Fruit fly (Drosophila melanogaster) whole organism, adult: Measurements from ENCODE around the gene ClpX.

Source experiments
- CG11617 ChIP-seq: fragments of 200-800 bp; sonication (Bioruptor generic); optimal IDR thresholded peaks from 2 replicates; lab custom pipeline; 2017; ENCODE audit warnings: mild to moderate bottlenecking, missing biosample characterization, missing genetic modification reagents, missing genetic modification characterization
- CG12768 ChIP-seq: fragments of 200-800 bp; sonication (Bioruptor generic); optimal IDR thresholded peaks from 2 replicates; lab custom pipeline; 2017; ENCODE audit warnings: missing biosample characterization, missing genetic modification characterization, mild to moderate bottlenecking, moderate library complexity, missing genetic modification reagents
- CG14711 ChIP-seq: fragments of 200-800 bp; sonication (Bioruptor generic); optimal IDR thresholded peaks from 2 replicates; lab custom pipeline; 2018; ENCODE audit warnings: missing biosample characterization, mild to moderate bottlenecking, missing genetic modification characterization, moderate library complexity
- CG1620 ChIP-seq: fragments of 200-800 bp; sonication (Bioruptor generic); optimal IDR thresholded peaks from 2 replicates; lab custom pipeline; 2016; ENCODE audit warnings: missing biosample characterization, missing genetic modification characterization
- CG33017 ChIP-seq: fragments of 200-800 bp; sonication (Bioruptor generic); optimal IDR thresholded peaks from 2 replicates; lab custom pipeline; 2018; ENCODE audit warnings: missing biosample characterization, mild to moderate bottlenecking, missing genetic modification characterization, moderate library complexity
- CG5204 ChIP-seq: fragments of 200-800 bp; sonication (Bioruptor generic); optimal IDR thresholded peaks from 2 replicates; lab custom pipeline; 2016; ENCODE audit warnings: missing biosample characterization, missing genetic modification characterization
- CG7045 ChIP-seq: fragments of 200-800 bp; sonication (Bioruptor generic); optimal IDR thresholded peaks from 2 replicates; lab custom pipeline; 2017; ENCODE audit warnings: missing biosample characterization, mild to moderate bottlenecking, missing genetic modification characterization
- CG7101 ChIP-seq: fragments of 200-800 bp; sonication (Bioruptor generic); optimal IDR thresholded peaks from 2 replicates; lab custom pipeline; 2018; ENCODE audit warnings: missing biosample characterization, mild to moderate bottlenecking, missing genetic modification characterization, moderate library complexity
- Clk ChIP-seq: fragments of 200-800 bp; sonication (Bioruptor generic); optimal IDR thresholded peaks from 2 replicates; lab custom pipeline; 2017; ENCODE audit warnings: missing biosample characterization, missing genetic modification characterization
- Crg-1 ChIP-seq: fragments of 200-800 bp; sonication (Bioruptor generic); optimal IDR thresholded peaks from 2 replicates; lab custom pipeline; 2016; ENCODE audit warnings: missing biosample characterization, missing genetic modification characterization
- Hr96 ChIP-seq: fragments of 200-800 bp; sonication (Bioruptor generic); optimal IDR thresholded peaks from 2 replicates; lab custom pipeline; 2016; ENCODE audit warnings: missing biosample characterization, missing genetic modification characterization
- Mnt ChIP-seq: fragments of 200-800 bp; sonication (Bioruptor generic); optimal IDR thresholded peaks from 2 replicates; lab custom pipeline; 2016; ENCODE audit warnings: missing biosample characterization, mild to moderate bottlenecking, missing genetic modification characterization
- bab1 ChIP-seq: fragments of 200-800 bp; sonication (Bioruptor generic); optimal IDR thresholded peaks from 3 replicates; lab custom pipeline; 2019; ENCODE audit warnings: missing biosample characterization, mild to moderate bottlenecking, missing genetic modification characterization, moderate library complexity
- cic ChIP-seq: fragments of 200-800 bp; sonication (Bioruptor generic); optimal IDR thresholded peaks from 2 replicates; lab custom pipeline; 2017; ENCODE audit warnings: missing biosample characterization, mild to moderate bottlenecking, missing genetic modification characterization, moderate library complexity
- cnc ChIP-seq, 2 experiments: fragments of >200 bp; optimal IDR thresholded peaks; 2 replicates each; lab custom pipeline; 2017
- kay ChIP-seq: fragments of 200-800 bp; sonication (Bioruptor generic); peaks from one replicate; lab custom pipeline; 2016; ENCODE audit warnings: missing biosample characterization, missing genetic modification characterization, borderline replicate concordance
- ovo ChIP-seq: fragments of 200-800 bp; sonication (Bioruptor generic); optimal IDR thresholded peaks from 2 replicates; lab custom pipeline; 2016; ENCODE audit warnings: missing biosample characterization, missing genetic modification characterization
- pad ChIP-seq: fragments of 200-800 bp; sonication (Bioruptor generic); optimal IDR thresholded peaks from 3 replicates; lab custom pipeline; 2017; ENCODE audit warnings: missing biosample characterization, missing genetic modification characterization, mild to moderate bottlenecking, moderate library complexity, missing genetic modification reagents
- tj ChIP-seq: fragments of 200-800 bp; sonication (Bioruptor generic); optimal IDR thresholded peaks from 3 replicates; lab custom pipeline; 2017; ENCODE audit warnings: missing biosample characterization, mild to moderate bottlenecking, missing genetic modification characterization, moderate library complexity
- toe ChIP-seq: fragments of 200-800 bp; sonication (Bioruptor generic); optimal IDR thresholded peaks from 2 replicates; lab custom pipeline; 2016; ENCODE audit warnings: missing biosample characterization, missing genetic modification characterization

The ClpX gene

dm6 chr3R:19902926-19903739 lies at the start of gene ClpX:
Gene ClpX (minus strand): TSS chr3R:19903689.
- TF ChIP-seq bab1 (GFP tag; lab: Kevin White, UChicago), result peak; percentile 68
- TF ChIP-seq tj (GFP tag; lab: Kevin White, UChicago), result peak; percentile 64
- TF ChIP-seq Crg-1 (GFP tag; lab: Kevin White, UChicago), result no peak
- peak; percentile 82 for TF ChIP-seq Mnt
- no peak for TF ChIP-seq CG7045 (GFP tag; lab: Kevin White, UChicago)
- peak; percentile 37 for TF ChIP-seq cic
- TF ChIP-seq kay (GFP tag; lab: Kevin White, UChicago), result no peak
- TF ChIP-seq pad, result peak; percentile 29
- TF ChIP-seq Clk (GFP tag; lab: Kevin White, UChicago), result no peak
- no peak for TF ChIP-seq CG12768 (GFP tag; lab: Kevin White, UChicago)
- TF ChIP-seq CG1620 (GFP tag; lab: Kevin White, UChicago), result no peak
- TF ChIP-seq CG7101 (tag; lab: Kevin White, UChicago), result no peak
- TF ChIP-seq CG14711 (tag; lab: Kevin White, UChicago), result no peak
- TF ChIP-seq ovo (GFP tag; lab: Kevin White, UChicago), result no peak
- peak; percentile 12 for TF ChIP-seq CG11617
- no peak for TF ChIP-seq CG5204 (GFP tag; lab: Kevin White, UChicago)

dm6 chr3R:19948143-19948542 lies 44.7 kb upstream of the ClpX start, which contains the start of gene CG4783:
Gene CG4783 (plus strand): TSS chr3R:19948443.
- no peak for TF ChIP-seq tj (GFP tag; lab: Kevin White, UChicago)
- TF ChIP-seq CG11617, result no peak
- peak; percentile 24 for TF ChIP-seq cic
- no peak for TF ChIP-seq pad
- no peak for TF ChIP-seq CG7045 (GFP tag; lab: Kevin White, UChicago)
- no peak for TF ChIP-seq cnc (optimal IDR thresholded peaks at IDR 0.05; lab: Kevin White, UChicago)
- no peak for TF ChIP-seq CG14711 (tag; lab: Kevin White, UChicago)
- no peak for TF ChIP-seq Mnt

- no peak for TF ChIP-seq CG12768 (GFP tag; lab: Kevin White, UChicago)
- no peak for TF ChIP-seq Hr96
- TF ChIP-seq CG14711 (tag; lab: Kevin White, UChicago), result no peak
- no peak for TF ChIP-seq Crg-1 (GFP tag; lab: Kevin White, UChicago)
- TF ChIP-seq Mnt, result no peak
- TF ChIP-seq Clk (GFP tag; lab: Kevin White, UChicago), result no peak
- TF ChIP-seq cnc (optimal IDR thresholded peaks at IDR 0.05; lab: Kevin White, UChicago), result no peak
- no peak for TF ChIP-seq CG7101 (tag; lab: Kevin White, UChicago)
- no peak for TF ChIP-seq CG1620 (GFP tag; lab: Kevin White, UChicago)
- TF ChIP-seq ovo (GFP tag; lab: Kevin White, UChicago), result no peak
- no peak for TF ChIP-seq toe
- TF ChIP-seq CG7045 (GFP tag; lab: Kevin White, UChicago), result no peak
- no peak for TF ChIP-seq bab1 (GFP tag; lab: Kevin White, UChicago)
- TF ChIP-seq CG33017 (tag; lab: Kevin White, UChicago), result no peak
- no peak for TF ChIP-seq cic
Measured at dm6 chr3R:19942312-19942711, 38.8 kb upstream of the ClpX start, which contains the start of gene CG46042. Gene CG46042 (minus strand): TSS chr3R:19942412.

- TF ChIP-seq Hr96, result no peak
- TF ChIP-seq CG5204 (GFP tag; lab: Kevin White, UChicago), result no peak
- no peak for TF ChIP-seq toe
- TF ChIP-seq ovo (GFP tag; lab: Kevin White, UChicago), result no peak
- no peak for TF ChIP-seq bab1 (GFP tag; lab: Kevin White, UChicago)
- TF ChIP-seq Mnt, result no peak
- no peak for TF ChIP-seq tj (GFP tag; lab: Kevin White, UChicago)
- no peak for TF ChIP-seq CG7045 (GFP tag; lab: Kevin White, UChicago)
- no peak for TF ChIP-seq Crg-1 (GFP tag; lab: Kevin White, UChicago)
- TF ChIP-seq cnc (optimal IDR thresholded peaks at IDR 0.05; lab: Kevin White, UChicago), result no peak
- no peak for TF ChIP-seq cic
- no peak for TF ChIP-seq CG7101 (tag; lab: Kevin White, UChicago)
- no peak for TF ChIP-seq pad
- TF ChIP-seq CG1620 (GFP tag; lab: Kevin White, UChicago), result no peak
- no peak for TF ChIP-seq CG11617
- TF ChIP-seq CG12768 (GFP tag; lab: Kevin White, UChicago), result no peak
- TF ChIP-seq CG14711 (tag; lab: Kevin White, UChicago), result no peak
- no peak for TF ChIP-seq kay (GFP tag; lab: Kevin White, UChicago)
Measured at dm6 chr3R:19938941-19939587, 35.6 kb upstream of the ClpX start.

- TF ChIP-seq CG5204 (GFP tag; lab: Kevin White, UChicago) (no peak), cnc (optimal IDR thresholded peaks at IDR 0.05; lab: Kevin White, UChicago) (no peak), toe (no peak), CG1620 (GFP tag; lab: Kevin White, UChicago) (no peak)
Measured at dm6 chr3R:19935777-19936125, 32.3 kb upstream of the ClpX start.
